Worm (Caenorhabditis elegans) whole organism, early embryonic: ENCODE results near the gene F01D5.5.

ENCODE experiments used
- B0310.2 ChIP-seq: sonication (generic microtip); optimal IDR thresholded peaks from 2 replicates; lab custom pipeline; 2016; ENCODE audit warnings: mild to moderate bottlenecking, missing genetic modification characterization, missing compliant biosample characterization
- F13C5.2 ChIP-seq: sonication (generic microtip); optimal IDR thresholded peaks from 2 replicates; lab custom pipeline; 2017; ENCODE audit warnings: mild to moderate bottlenecking, missing genetic modification characterization, inconsistent platforms, missing compliant biosample characterization
- aly-1 ChIP-seq: sonication (generic microtip); optimal IDR thresholded peaks from 2 replicates; lab custom pipeline; 2016; ENCODE audit warnings: missing genetic modification characterization, missing compliant biosample characterization
- ama-1 ChIP-seq: fragments of 150-350 bp; optimal IDR thresholded peaks from 2 replicates; lab custom pipeline; 2014
- ceh-13 ChIP-seq: fragments of 200-800 bp; sonication (Bioruptor generic); optimal IDR thresholded peaks from 2 replicates; lab custom pipeline; 2018; ENCODE audit warnings: mild to moderate bottlenecking, missing genetic modification characterization, missing compliant biosample characterization
- ceh-36 ChIP-seq: sonication (generic microtip); optimal IDR thresholded peaks from 2 replicates; lab custom pipeline; 2016; ENCODE audit warnings: missing genetic modification characterization, inconsistent platforms, missing compliant biosample characterization
- ets-7 ChIP-seq: sonication (generic microtip); optimal IDR thresholded peaks from 2 replicates; lab custom pipeline; 2016; ENCODE audit warnings: missing genotype, missing genetic modification characterization, missing compliant biosample characterization
- flt-1 ChIP-seq: fragments of 200-800 bp; sonication (Bioruptor generic); IDR thresholded peaks from 2 replicates; pipeline ENCODE4 v1.3.6; 2022; ENCODE audit warnings: missing genetic modification characterization, missing compliant biosample characterization
- hmbx-1 ChIP-seq: sonication (generic microtip); optimal IDR thresholded peaks from 2 replicates; lab custom pipeline; 2016; ENCODE audit warnings: mild to moderate bottlenecking, missing genetic modification characterization, missing compliant biosample characterization
- hmg-4 ChIP-seq: fragments of 200-800 bp; sonication (Bioruptor generic); optimal IDR thresholded peaks from 2 replicates; lab custom pipeline; 2018; ENCODE audit warnings: mild to moderate bottlenecking, missing genetic modification characterization, missing compliant biosample characterization
- hnd-1 ChIP-seq: sonication (generic microtip); optimal IDR thresholded peaks from 2 replicates; lab custom pipeline; 2016; ENCODE audit warnings: missing genetic modification characterization, missing compliant biosample characterization
- pes-1 ChIP-seq: fragments of 200-800 bp; sonication (Bioruptor generic); IDR thresholded peaks from 2 replicates; pipeline ENCODE4 v1.3.6; 2022; ENCODE audit warnings: missing genetic modification reagents, missing genetic modification characterization, missing compliant biosample characterization
- scrt-1 ChIP-seq: fragments of 200-800 bp; sonication (Bioruptor generic); IDR thresholded peaks from 2 replicates; pipeline ENCODE4 v1.3.6; 2022; ENCODE audit warnings: missing genetic modification characterization, missing compliant biosample characterization
- sea-1 ChIP-seq: fragments of 200-800 bp; sonication (Bioruptor generic); conservative IDR thresholded peaks from 2 replicates; pipeline ENCODE4 v1.3.6; 2022; ENCODE audit warnings: missing genetic modification characterization, missing compliant biosample characterization
- tbx-11 ChIP-seq: fragments of 200-800 bp; sonication (Bioruptor generic); IDR thresholded peaks from 2 replicates; pipeline ENCODE4 v1.3.6; 2022; ENCODE audit warnings: missing genetic modification characterization, missing compliant biosample characterization
- tbx-37 ChIP-seq: fragments of 200-800 bp; sonication (Bioruptor generic); conservative IDR thresholded peaks from 2 replicates; pipeline ENCODE4 v1.3.6; 2022; ENCODE audit warnings: missing genetic modification reagents, missing genetic modification characterization, missing compliant biosample characterization
- tra-4 ChIP-seq: sonication (generic microtip); optimal IDR thresholded peaks from 2 replicates; lab custom pipeline; 2017; ENCODE audit warnings: missing genetic modification characterization, missing compliant biosample characterization

F01D5.5 gene

DNA sequence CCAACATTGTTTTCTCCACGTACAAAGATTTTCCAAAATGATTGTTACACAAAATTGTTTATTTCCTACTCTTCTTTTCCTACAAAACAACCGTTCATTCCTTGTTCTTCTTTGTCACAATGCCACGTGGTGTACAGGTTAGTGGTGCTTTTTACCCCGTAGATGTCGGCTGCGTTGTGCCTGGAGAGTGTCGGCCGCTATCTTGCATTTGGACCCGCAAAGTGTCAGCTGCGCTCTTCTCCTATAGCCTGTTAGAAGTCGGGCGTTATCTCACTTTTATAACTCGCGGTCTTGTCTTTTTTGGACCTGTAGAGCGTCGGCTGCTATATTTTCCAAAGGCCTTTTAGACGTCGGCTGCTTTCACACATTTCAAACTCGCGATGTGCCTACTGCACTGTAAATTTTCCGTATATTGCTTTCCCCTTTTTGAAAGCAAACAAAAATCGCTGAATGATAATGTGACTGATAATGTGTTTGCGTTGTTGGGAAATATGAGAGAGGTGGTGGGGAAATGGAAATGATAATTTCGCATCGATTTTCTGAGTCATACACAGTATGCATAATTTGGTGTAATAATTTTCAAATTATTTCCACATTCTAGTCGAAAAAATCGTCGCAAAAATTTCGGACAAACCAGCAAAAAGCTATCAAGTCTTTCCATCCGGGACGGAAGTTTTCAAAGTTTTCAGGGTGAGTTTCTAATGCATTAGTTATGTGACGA, 8.7 kb upstream of the F01D5.5 start, which contains the start of gene F01D5.8:
F01D5.8 (plus strand) TSS at position 51 of the 721 bp plus-strand sequence.
- TF ChIP-seq sea-1 (GFP tag; lab: Robert Waterston, UW) = no peak
- no peak for TF ChIP-seq ceh-36 (tag; lab: Kevin White, UChicago)
- no peak for TF ChIP-seq ama-1 (lab: Kevin White, UChicago)
- TF ChIP-seq ceh-13 (GFP tag; lab: Kevin White, UChicago) = no peak
- TF ChIP-seq tra-4 (tag; lab: Kevin White, UChicago) = no peak
- TF ChIP-seq pes-1 (GFP tag; lab: Robert Waterston, UW) = no peak
- no peak for TF ChIP-seq flt-1
- no peak for TF ChIP-seq hnd-1 (tag; lab: Kevin White, UChicago)
- TF ChIP-seq ets-7 = no peak
- no peak for TF ChIP-seq tbx-37 (GFP tag; lab: Robert Waterston, UW)
- TF ChIP-seq scrt-1 (GFP tag; lab: Robert Waterston, UW) = no peak
- TF ChIP-seq F13C5.2 (tag; lab: Kevin White, UChicago) = no peak
- TF ChIP-seq tbx-11 (GFP tag; lab: Robert Waterston, UW) = no peak
- TF ChIP-seq aly-1 (tag; lab: Kevin White, UChicago) = no peak

DNA sequence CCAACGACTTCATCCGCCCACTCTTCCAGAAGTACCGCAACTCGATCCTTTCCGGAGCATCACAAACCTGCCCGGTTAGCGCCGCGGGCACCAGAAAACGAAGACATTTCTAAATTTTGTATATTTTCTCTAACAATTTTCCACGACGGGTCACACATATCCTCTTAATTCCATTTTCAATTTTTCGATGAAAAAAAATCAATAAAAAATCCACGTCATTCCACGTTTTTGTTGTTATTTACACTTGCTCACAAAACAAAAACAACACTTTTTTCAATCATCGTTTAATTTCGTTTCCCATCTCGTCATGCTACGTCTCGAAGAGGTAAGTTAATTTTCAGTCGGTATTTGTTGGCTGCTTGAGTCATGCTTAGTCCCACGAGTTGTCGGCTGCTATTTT, 6.3 kb upstream of the F01D5.5 start, which contains the start of gene F01D5.7:
F01D5.7 (plus strand) TSS at position 301 of the 400 bp plus-strand sequence.
- TF ChIP-seq B0310.2 (tag; lab: Kevin White, UChicago) (no peak), ceh-13 (GFP tag; lab: Kevin White, UChicago) (no peak), hmg-4 (GFP tag; lab: Kevin White, UChicago) (no peak), ama-1 (lab: Kevin White, UChicago) (no peak), aly-1 (tag; lab: Kevin White, UChicago) (no peak), tbx-37 (GFP tag; lab: Robert Waterston, UW) (no peak), flt-1 (no peak), sea-1 (GFP tag; lab: Robert Waterston, UW) (no peak), tbx-11 (GFP tag; lab: Robert Waterston, UW) (no peak), ceh-36 (tag; lab: Kevin White, UChicago) (no peak)

DNA sequence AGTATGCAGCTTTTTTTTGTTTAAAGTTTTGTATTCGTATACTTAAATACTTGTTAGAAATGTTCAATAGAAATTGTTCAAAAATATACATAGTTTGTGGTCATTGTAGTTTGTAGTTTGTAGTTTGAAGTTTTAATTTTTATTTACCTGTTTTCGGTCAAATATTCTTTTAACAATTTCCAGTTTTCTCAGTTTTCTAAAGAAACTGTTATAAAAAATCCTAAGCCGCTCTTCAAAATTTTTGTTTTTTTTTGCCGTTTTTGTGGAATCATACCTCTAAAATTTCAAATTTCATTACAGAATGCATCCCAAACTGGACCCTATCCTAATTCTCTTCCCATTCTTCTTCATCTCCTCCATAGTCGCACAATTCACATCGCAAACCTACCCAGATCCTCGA, 4.1 kb upstream of the F01D5.5 start, which contains the start of gene F01D5.6:
F01D5.6 (plus strand) TSS at position 301 of the 400 bp plus-strand sequence.
- TF ChIP-seq hmbx-1 (no peak), sea-1 (GFP tag; lab: Robert Waterston, UW) (no peak), ceh-13 (GFP tag; lab: Kevin White, UChicago) (no peak), ceh-36 (tag; lab: Kevin White, UChicago) (no peak), tbx-37 (GFP tag; lab: Robert Waterston, UW) (no peak)

DNA sequence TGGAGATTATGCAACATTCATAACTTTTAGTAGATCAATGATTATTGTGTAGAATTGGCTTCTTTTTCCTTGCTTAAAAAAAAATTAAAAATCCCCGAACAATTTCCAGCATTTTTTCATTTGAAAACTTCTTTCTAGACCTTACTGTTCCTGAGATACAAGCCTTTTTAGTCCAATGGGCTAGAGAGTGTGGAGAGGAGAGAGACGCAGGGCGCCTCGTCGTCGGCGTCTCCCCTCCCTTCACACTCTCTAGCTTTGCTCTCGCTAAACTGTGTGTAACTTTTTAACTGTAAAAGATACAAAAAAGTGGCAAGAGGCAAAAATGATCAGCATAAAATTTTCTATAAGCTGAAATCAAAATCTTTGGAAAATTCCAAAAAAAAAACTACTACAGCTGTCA, 3.1 kb upstream of the F01D5.5 start:
- TF ChIP-seq ets-7 (no peak), scrt-1 (GFP tag; lab: Robert Waterston, UW) (no peak), ceh-13 (GFP tag; lab: Kevin White, UChicago) (no peak), pes-1 (GFP tag; lab: Robert Waterston, UW) (no peak), hmg-4 (GFP tag; lab: Kevin White, UChicago) (no peak), flt-1 (no peak), ama-1 (lab: Kevin White, UChicago) (no peak), tra-4 (tag; lab: Kevin White, UChicago) (no peak), B0310.2 (tag; lab: Kevin White, UChicago) (no peak), hnd-1 (tag; lab: Kevin White, UChicago) (no peak), aly-1 (tag; lab: Kevin White, UChicago) (no peak), tbx-11 (GFP tag; lab: Robert Waterston, UW) (no peak), tbx-37 (GFP tag; lab: Robert Waterston, UW) (no peak), F13C5.2 (tag; lab: Kevin White, UChicago) (no peak), hmbx-1 (no peak), sea-1 (GFP tag; lab: Robert Waterston, UW) (no peak), ceh-36 (tag; lab: Kevin White, UChicago) (no peak)

DNA sequence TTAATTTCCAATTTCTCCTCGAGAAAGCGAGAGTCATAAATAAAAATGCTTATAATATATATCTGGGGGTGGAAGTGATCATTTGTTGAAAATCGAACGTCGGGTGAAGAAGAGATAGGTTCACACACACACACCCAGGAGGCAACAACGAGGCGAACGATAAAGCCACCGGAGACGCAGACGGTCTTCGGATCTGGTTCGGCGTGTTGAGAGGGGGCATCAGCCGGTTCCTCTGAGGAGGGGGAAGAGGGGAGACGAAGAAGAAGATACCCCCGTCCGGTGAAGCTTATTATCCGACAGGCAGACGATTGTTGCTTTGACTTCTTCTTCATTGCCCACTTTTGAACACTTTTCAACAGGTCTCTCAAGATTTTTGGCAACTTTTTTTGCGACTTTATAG, 2.7 kb upstream of the F01D5.5 start:
- TF ChIP-seq ceh-36 (tag; lab: Kevin White, UChicago) (no peak), ceh-13 (GFP tag; lab: Kevin White, UChicago) (no peak), pes-1 (GFP tag; lab: Robert Waterston, UW) (no peak), aly-1 (tag; lab: Kevin White, UChicago) (no peak), hmg-4 (GFP tag; lab: Kevin White, UChicago) (no peak), scrt-1 (GFP tag; lab: Robert Waterston, UW) (no peak), flt-1 (no peak), tbx-11 (GFP tag; lab: Robert Waterston, UW) (no peak), tra-4 (tag; lab: Kevin White, UChicago) (no peak)

DNA sequence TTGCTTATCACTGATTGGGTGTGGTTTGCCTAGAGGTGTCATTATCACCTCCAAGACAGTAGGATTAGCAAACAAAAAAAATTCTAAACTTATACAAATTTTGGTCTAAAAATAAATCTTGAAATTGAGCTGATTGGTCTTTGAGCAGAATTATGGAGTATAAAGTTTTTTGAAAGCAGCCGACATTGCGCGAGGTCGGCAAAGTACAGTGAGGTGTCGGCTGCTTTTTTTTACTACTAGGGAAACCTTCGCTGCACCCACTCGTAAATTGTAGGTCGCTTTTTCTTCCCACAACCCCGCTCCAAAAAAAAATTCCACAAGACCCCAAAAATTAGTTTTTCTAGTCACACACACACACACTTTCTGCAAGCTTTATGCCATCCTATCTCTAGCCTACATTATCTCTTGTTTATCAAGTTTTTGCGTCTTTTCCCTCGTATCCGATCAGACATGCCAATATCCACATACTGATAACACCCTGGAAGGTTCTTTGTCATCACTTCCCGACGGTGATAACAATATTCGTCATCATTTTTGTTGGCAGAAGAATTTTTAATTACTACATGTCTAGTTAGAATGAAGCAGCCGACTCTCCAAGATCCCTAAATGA, 1.8 kb upstream of the F01D5.5 start:
- TF ChIP-seq aly-1 (tag; lab: Kevin White, UChicago) = no peak
- no peak for TF ChIP-seq ets-7
- no peak for TF ChIP-seq sea-1 (GFP tag; lab: Robert Waterston, UW)
- TF ChIP-seq tra-4 (tag; lab: Kevin White, UChicago) = no peak
- no peak for TF ChIP-seq pes-1 (GFP tag; lab: Robert Waterston, UW)
- no peak for TF ChIP-seq F13C5.2 (tag; lab: Kevin White, UChicago)
- TF ChIP-seq hmg-4 (GFP tag; lab: Kevin White, UChicago) = no peak
- no peak for TF ChIP-seq hnd-1 (tag; lab: Kevin White, UChicago)
- TF ChIP-seq ama-1 (lab: Kevin White, UChicago) = no peak
- TF ChIP-seq tbx-37 (GFP tag; lab: Robert Waterston, UW) = no peak
- TF ChIP-seq tbx-11 (GFP tag; lab: Robert Waterston, UW) = no peak
- no peak for TF ChIP-seq B0310.2 (tag; lab: Kevin White, UChicago)
- TF ChIP-seq hmbx-1 = no peak
